Worm (Caenorhabditis elegans) whole organism, L3 larva: ENCODE data around the gene F42A10.5.

Experiments used
- ZK546.5 ChIP-seq: sonication (generic microtip); optimal IDR thresholded peaks from 2 replicates; lab custom pipeline; 2017; ENCODE audit warnings: missing biosample characterization, missing genetic modification characterization
- aly-2 ChIP-seq: fragments of 150-350 bp; optimal IDR thresholded peaks from 2 replicates; lab custom pipeline; 2014; ENCODE audit warnings: missing biosample characterization, missing genetic modification characterization
- ama-1 ChIP-seq: fragments of 150-350 bp; optimal IDR thresholded peaks from 2 replicates; lab custom pipeline; 2018
- ceh-16 ChIP-seq: sonication (generic microtip); optimal IDR thresholded peaks from 2 replicates; lab custom pipeline; 2017; ENCODE audit warnings: missing biosample characterization, missing genetic modification characterization
- ceh-28 ChIP-seq: fragments of 150-350 bp; optimal IDR thresholded peaks from 2 replicates; lab custom pipeline; 2014; ENCODE audit warnings: missing biosample characterization, missing genetic modification reagents, missing genetic modification characterization
- ceh-82 ChIP-seq: fragments of 150-350 bp; optimal IDR thresholded peaks from 2 replicates; lab custom pipeline; 2014; ENCODE audit warnings: missing biosample characterization, missing genetic modification characterization
- ceh-9 ChIP-seq: sonication (generic microtip); optimal IDR thresholded peaks from 2 replicates; lab custom pipeline; 2018; ENCODE audit warnings: missing biosample characterization, missing genetic modification characterization
- daf-12 ChIP-seq: fragments of 150-350 bp; optimal IDR thresholded peaks from 2 replicates; lab custom pipeline; 2014; ENCODE audit warnings: missing biosample characterization, missing genetic modification reagents, missing genetic modification characterization
- egl-27 ChIP-seq: sonication (generic microtip); optimal IDR thresholded peaks from 4 replicates; lab custom pipeline; 2017; ENCODE audit warnings: missing biosample characterization, missing genetic modification reagents, missing genetic modification characterization
- elt-1 ChIP-seq: fragments of 150-350 bp; optimal IDR thresholded peaks from 2 replicates; lab custom pipeline; 2014; ENCODE audit warnings: missing biosample characterization, missing genetic modification characterization
- elt-2 ChIP-seq: sonication (generic microtip); optimal IDR thresholded peaks from 2 replicates; lab custom pipeline; 2016; ENCODE audit warnings: missing genetic modification reagents, mild to moderate bottlenecking, missing genetic modification characterization, missing compliant biosample characterization
- elt-3 ChIP-seq, 3 experiments: fragments of 150-350 bp in 1 of 3; sonication (generic microtip) in 2 of 3; optimal IDR thresholded peaks; 2 replicates in 2 of 3; 4 replicates in 1 of 3; lab custom pipeline; 2014 to 2017; ENCODE audit warnings: missing biosample characterization in 3 of 3, missing genetic modification characterization in 3 of 3
- eor-1 ChIP-seq, 2 experiments: fragments of 150-350 bp; optimal IDR thresholded peaks; 2 replicates each; lab custom pipeline; 2014 to 2018; ENCODE audit warnings: missing biosample characterization in 2 of 2, missing genetic modification characterization in 2 of 2
- fos-1 ChIP-seq: fragments of 150-350 bp; optimal IDR thresholded peaks from 2 replicates; lab custom pipeline; 2014; ENCODE audit warnings: missing biosample characterization, missing genetic modification characterization
- hmg-11 ChIP-seq: sonication (generic microtip); optimal IDR thresholded peaks from 2 replicates; lab custom pipeline; 2016; ENCODE audit warnings: missing genetic modification characterization, missing compliant biosample characterization
- jun-1 ChIP-seq: fragments of 150-350 bp; optimal IDR thresholded peaks from 2 replicates; lab custom pipeline; 2014; ENCODE audit warnings: missing biosample characterization, missing genetic modification reagents, missing genetic modification characterization
- lin-15B ChIP-seq: fragments of 150-350 bp; optimal IDR thresholded peaks from 2 replicates; lab custom pipeline; 2014; ENCODE audit warnings: missing biosample characterization, missing genetic modification characterization
- lin-39 ChIP-seq: fragments of 150-350 bp; optimal IDR thresholded peaks from 2 replicates; lab custom pipeline; 2018; ENCODE audit warnings: missing biosample characterization, missing genetic modification reagents, missing genetic modification characterization
- lsy-12 ChIP-seq: sonication (generic microtip); optimal IDR thresholded peaks from 2 replicates; lab custom pipeline; 2016; ENCODE audit warnings: mild to moderate bottlenecking, missing genetic modification characterization, missing compliant biosample characterization
- mdl-1 ChIP-seq: fragments of 150-350 bp; optimal IDR thresholded peaks from 2 replicates; lab custom pipeline; 2014; ENCODE audit warnings: missing biosample characterization, missing genetic modification characterization
- mml-1 ChIP-seq: fragments of 150-350 bp; sonication (generic microtip); optimal IDR thresholded peaks from 3 replicates; lab custom pipeline; 2014; ENCODE audit warnings: missing biosample characterization, missing genetic modification characterization
- nfya-1 ChIP-seq: sonication (generic microtip); optimal IDR thresholded peaks from 2 replicates; lab custom pipeline; 2017; ENCODE audit warnings: missing genetic modification characterization, mild to moderate bottlenecking, missing compliant biosample characterization, antibody characterized with exemption, moderate library complexity; ENCODE audit not compliant: insufficient read depth
- nhr-11 ChIP-seq: fragments of 150-350 bp; optimal IDR thresholded peaks from 2 replicates; lab custom pipeline; 2014; ENCODE audit warnings: missing biosample characterization, missing genetic modification characterization
- nhr-12 ChIP-seq: fragments of 150-350 bp; optimal IDR thresholded peaks from 2 replicates; lab custom pipeline; 2014; ENCODE audit warnings: missing biosample characterization, missing genetic modification characterization
- nhr-23 ChIP-seq: fragments of 150-350 bp; optimal IDR thresholded peaks from 2 replicates; lab custom pipeline; 2014; ENCODE audit warnings: missing biosample characterization, missing genetic modification reagents, missing genetic modification characterization
- nhr-237 ChIP-seq: fragments of 150-350 bp; optimal IDR thresholded peaks from 2 replicates; lab custom pipeline; 2014; ENCODE audit warnings: missing biosample characterization, missing genetic modification characterization
- nhr-25 ChIP-seq: sonication (generic microtip); optimal IDR thresholded peaks from 2 replicates; lab custom pipeline; 2017; ENCODE audit warnings: missing biosample characterization, missing genetic modification characterization
- nhr-43 ChIP-seq: sonication (generic microtip); optimal IDR thresholded peaks from 2 replicates; lab custom pipeline; 2016; ENCODE audit warnings: mild to moderate bottlenecking, missing genetic modification characterization, missing compliant biosample characterization; ENCODE audit not compliant: poor library complexity, severe bottlenecking
- nhr-67 ChIP-seq: fragments of 150-350 bp; optimal IDR thresholded peaks from 2 replicates; lab custom pipeline; 2014; ENCODE audit warnings: missing biosample characterization, missing genetic modification characterization
- nhr-77 ChIP-seq: fragments of 150-350 bp; optimal IDR thresholded peaks from 2 replicates; lab custom pipeline; 2014; ENCODE audit warnings: missing biosample characterization, missing genetic modification characterization
- pha-4 ChIP-seq: fragments of 150-350 bp; optimal IDR thresholded peaks from 2 replicates; lab custom pipeline; 2014; ENCODE audit warnings: missing biosample characterization, missing genetic modification reagents, missing genetic modification characterization
- pqm-1 ChIP-seq: fragments of 150-350 bp; optimal IDR thresholded peaks from 2 replicates; lab custom pipeline; 2017; ENCODE audit warnings: missing biosample characterization, missing genetic modification characterization, inconsistent platforms
- sea-2 ChIP-seq: fragments of 150-350 bp; sonication (generic microtip); optimal IDR thresholded peaks from 4 replicates; lab custom pipeline; 2014; ENCODE audit warnings: missing biosample characterization, missing genetic modification reagents, missing genetic modification characterization
- skn-1 ChIP-seq: fragments of 150-350 bp; optimal IDR thresholded peaks from 2 replicates; lab custom pipeline; 2014; ENCODE audit warnings: missing biosample characterization, missing genetic modification characterization
- zag-1 ChIP-seq: fragments of 150-350 bp; optimal IDR thresholded peaks from 2 replicates; lab custom pipeline; 2014; ENCODE audit warnings: missing biosample characterization, missing genetic modification characterization
- ztf-11 ChIP-seq: fragments of 150-350 bp; optimal IDR thresholded peaks from 2 replicates; lab custom pipeline; 2014; ENCODE audit warnings: missing biosample characterization, missing genetic modification characterization
- ztf-4 ChIP-seq: fragments of 150-350 bp; optimal IDR thresholded peaks from 2 replicates; lab custom pipeline; 2014; ENCODE audit warnings: missing biosample characterization, missing genetic modification characterization

F42A10.5 gene

ce11 chrIII:6145309-6145708, 28.0 kb downstream of the F42A10.5 start:
- TF ChIP-seq jun-1 (tag; lab: Kevin White, UChicago) (peak; percentile 24), nhr-25 (tag; lab: Kevin White, UChicago) (peak; percentile 49), mml-1 (tag; lab: Kevin White, UChicago) (no peak), ztf-4 (tag; lab: Kevin White, UChicago) (no peak), nhr-43 (tag; lab: Kevin White, UChicago) (peak; percentile 72), nhr-23 (tag; lab: Kevin White, UChicago) (peak; percentile 82), sea-2 (GFP tag; lab: Kevin White, UChicago) (no peak), nhr-237 (tag; lab: Kevin White, UChicago) (no peak), lin-15B (tag; lab: Kevin White, UChicago) (no peak), elt-2 (tag; lab: Kevin White, UChicago) (peak; percentile 42), nfya-1 (tag; lab: Kevin White, UChicago) (no peak), pqm-1 (tag; lab: Kevin White, UChicago) (no peak), ama-1 (lab: Kevin White, UChicago) (peak; percentile 6), elt-3 (tag; optimal IDR thresholded peaks at IDR 0.05; lab: Kevin White, UChicago) (peak in 1 of 3 experiments; percentile 30), zag-1 (no peak), ZK546.5 (tag; lab: Kevin White, UChicago) (no peak)

DNA sequence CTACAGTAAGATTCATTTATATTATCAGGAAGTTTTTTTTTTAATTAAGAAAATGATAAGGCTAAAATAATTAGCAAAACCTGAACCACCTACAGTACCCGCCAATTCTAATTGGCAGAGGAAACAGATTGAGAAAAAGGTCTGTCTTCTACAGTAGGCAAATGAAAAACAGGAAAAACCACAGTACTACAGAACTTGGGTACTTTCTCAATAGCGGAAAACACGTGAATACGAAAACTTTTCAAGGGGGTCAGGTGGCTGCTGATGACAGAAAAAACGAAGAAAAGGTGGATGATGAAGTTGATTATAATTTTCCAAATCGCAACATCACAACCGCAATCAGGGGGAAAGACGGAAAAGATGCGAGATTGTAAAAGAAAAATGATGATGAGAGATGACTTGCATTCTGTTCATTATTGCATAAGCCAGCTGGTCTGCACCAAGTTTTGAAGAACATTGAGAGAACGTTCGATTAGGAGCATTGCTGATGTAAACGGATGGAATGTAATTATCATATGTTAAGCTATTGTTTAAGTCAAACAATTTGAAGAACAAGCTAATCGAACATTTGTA, 28.8 kb downstream of the F42A10.5 start:
- TF ChIP-seq hmg-11 (no peak), nhr-67 (tag; lab: Kevin White, UChicago) (no peak), nhr-43 (tag; lab: Kevin White, UChicago) (peak; percentile 30), nfya-1 (tag; lab: Kevin White, UChicago) (peak; percentile 76), nhr-11 (tag; lab: Kevin White, UChicago) (peak; percentile 34), ceh-28 (tag; lab: Kevin White, UChicago) (no peak), ceh-16 (tag; lab: Kevin White, UChicago) (no peak), nhr-12 (no peak), daf-12 (no peak), mdl-1 (tag; lab: Kevin White, UChicago) (peak; percentile 11), egl-27 (tag; lab: Kevin White, UChicago) (no peak), lsy-12 (tag; lab: Kevin White, UChicago) (peak; percentile 29), nhr-23 (tag; lab: Kevin White, UChicago) (peak; percentile 7), jun-1 (tag; lab: Kevin White, UChicago) (peak; percentile 75), ztf-11 (no peak), fos-1 (tag; lab: Kevin White, UChicago) (no peak)

- TF ChIP-seq elt-1 (tag; lab: Kevin White, UChicago) (peak; percentile 29), nhr-77 (tag; lab: Kevin White, UChicago) (no peak), lin-39 (tag; lab: Kevin White, UChicago) (peak; percentile 30), jun-1 (tag; lab: Kevin White, UChicago) (peak; percentile 10), daf-12 (no peak), ceh-9 (tag; lab: Kevin White, UChicago) (no peak), fos-1 (tag; lab: Kevin White, UChicago) (no peak), nfya-1 (tag; lab: Kevin White, UChicago) (peak; percentile 55)
Observed at ce11 chrIII:6141532-6141931, 31.7 kb downstream of the F42A10.5 start.

DNA sequence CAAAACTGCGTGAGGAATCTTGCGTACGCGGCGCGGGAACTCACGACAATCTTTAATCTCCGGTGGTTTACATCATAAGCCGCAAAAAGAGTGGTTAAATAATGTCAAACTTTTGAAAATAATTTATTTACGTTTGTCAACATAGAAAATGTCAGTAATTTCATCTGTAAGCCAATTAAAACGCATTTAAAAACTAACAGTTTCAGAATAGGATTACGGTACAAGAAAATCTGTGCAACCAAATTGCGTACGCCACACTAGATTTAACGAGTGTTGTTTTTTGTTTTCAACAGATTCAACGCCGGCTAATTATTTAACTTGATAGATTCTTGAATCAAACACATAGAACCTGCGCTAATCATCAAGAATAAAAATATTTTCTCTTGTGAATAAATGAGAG, 32.5 kb downstream of the F42A10.5 start:
- TF ChIP-seq ama-1 (lab: Kevin White, UChicago) (no peak), skn-1 (tag; lab: Kevin White, UChicago) (no peak), elt-2 (tag; lab: Kevin White, UChicago) (no peak), eor-1 (tag; optimal IDR thresholded peaks at IDR 0.05; lab: Kevin White, UChicago) (no peak), ceh-9 (tag; lab: Kevin White, UChicago) (no peak), nhr-25 (tag; lab: Kevin White, UChicago) (no peak), ceh-82 (tag; lab: Kevin White, UChicago) (no peak), aly-2 (tag; lab: Kevin White, UChicago) (no peak), nhr-43 (tag; lab: Kevin White, UChicago) (no peak), hmg-11 (no peak), daf-12 (no peak), pha-4 (no peak)
